Fruit fly (Drosophila melanogaster): ENCODE results near the gene CG4766.

DNA sequence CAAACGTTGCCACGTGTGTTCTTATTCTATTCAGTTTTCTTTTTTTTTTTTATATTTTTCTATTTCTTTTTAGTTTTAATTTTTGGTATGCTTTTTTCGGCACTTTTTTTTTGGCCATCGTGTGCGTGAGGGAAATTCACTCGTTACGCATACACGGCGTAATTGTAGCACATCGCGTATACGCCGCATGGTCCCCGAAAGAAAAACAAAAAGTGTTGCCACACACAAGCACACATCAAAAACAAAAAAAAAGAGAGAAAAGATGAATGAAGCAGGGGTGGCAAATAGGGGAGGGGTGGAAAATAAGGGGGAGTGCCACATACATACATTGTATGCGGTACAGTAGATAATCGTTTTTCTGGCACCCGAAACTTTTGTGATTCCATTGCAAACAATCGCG, 22.8 kb downstream of the CG4766 start:
- TF ChIP-seq CTCF (optimal IDR thresholded peaks at IDR 0.05) (no peak), CG8478 (optimal IDR thresholded peaks at IDR 0.05) (no peak)

All from S2 (cell line).